Fruit fly (Drosophila melanogaster) whole organism, pupa: Measurements from ENCODE around the gene stck.

ENCODE experiments used
- CG10348 ChIP-seq: fragments of 200-800 bp; sonication (Bioruptor generic); IDR thresholded peaks from 2 replicates; pipeline ENCODE4 v1.3.6; 2022; ENCODE audit warnings: missing biosample characterization, missing genetic modification characterization
- CG12605 ChIP-seq: fragments of 200-800 bp; sonication (Bioruptor generic); IDR thresholded peaks from 2 replicates; pipeline ENCODE4 v1.3.6; 2022; ENCODE audit warnings: missing biosample characterization, missing genetic modification characterization
- CG13204 ChIP-seq: fragments of 200-800 bp; sonication (Bioruptor generic); optimal IDR thresholded peaks from 2 replicates; lab custom pipeline; 2018; ENCODE audit warnings: missing biosample characterization, mild to moderate bottlenecking, missing genetic modification characterization, moderate library complexity
- CG14655 ChIP-seq: fragments of 200-800 bp; sonication (Bioruptor generic); optimal IDR thresholded peaks from 3 replicates; lab custom pipeline; 2017; ENCODE audit warnings: mild to moderate bottlenecking, missing biosample characterization, missing genetic modification reagents, missing genetic modification characterization
- CG15710 ChIP-seq: fragments of 200-800 bp; sonication (Bioruptor generic); optimal IDR thresholded peaks from 2 replicates; lab custom pipeline; 2018; ENCODE audit warnings: missing biosample characterization, mild to moderate bottlenecking, missing genetic modification characterization, moderate library complexity
- CG17806 ChIP-seq: fragments of 200-800 bp; sonication (Bioruptor generic); optimal IDR thresholded peaks from 2 replicates; lab custom pipeline; 2018; ENCODE audit warnings: missing biosample characterization, mild to moderate bottlenecking, missing genetic modification characterization, moderate library complexity
- CG32121 ChIP-seq: fragments of 200-800 bp; sonication (Bioruptor generic); IDR thresholded peaks from 2 replicates; pipeline ENCODE4 v1.3.6; 2022; ENCODE audit warnings: missing biosample characterization, missing genetic modification characterization
- CG34367 ChIP-seq: fragments of 200-800 bp; sonication (Bioruptor generic); optimal IDR thresholded peaks from 2 replicates; lab custom pipeline; 2018; ENCODE audit warnings: missing biosample characterization, mild to moderate bottlenecking, missing genetic modification characterization
- CG4496 ChIP-seq: fragments of 200-800 bp; sonication (Bioruptor generic); IDR thresholded peaks from 3 replicates; pipeline ENCODE4 v1.3.6; 2022; ENCODE audit warnings: missing biosample characterization, missing genetic modification characterization
- CG8159 ChIP-seq: fragments of 200-800 bp; sonication (Bioruptor generic); optimal IDR thresholded peaks from 3 replicates; lab custom pipeline; 2018; ENCODE audit warnings: missing biosample characterization, mild to moderate bottlenecking, missing genetic modification characterization, moderate library complexity
- CG8301 ChIP-seq: fragments of 200-800 bp; sonication (Bioruptor generic); optimal IDR thresholded peaks from 2 replicates; lab custom pipeline; 2018; ENCODE audit warnings: missing biosample characterization, mild to moderate bottlenecking, missing genetic modification characterization
- CG9948 ChIP-seq: fragments of 200-800 bp; sonication (Bioruptor generic); optimal IDR thresholded peaks from 2 replicates; lab custom pipeline; 2018; ENCODE audit warnings: missing biosample characterization, mild to moderate bottlenecking, missing genetic modification characterization, moderate library complexity
- D1 ChIP-seq: fragments of 200-800 bp; sonication (Bioruptor generic); optimal IDR thresholded peaks from 2 replicates; lab custom pipeline; 2018; ENCODE audit warnings: missing biosample characterization, mild to moderate bottlenecking, missing genetic modification characterization, moderate library complexity
- EcR ChIP-seq: fragments of 200-800 bp; sonication (Bioruptor generic); optimal IDR thresholded peaks from 3 replicates; lab custom pipeline; 2019; ENCODE audit warnings: missing biosample characterization, missing genetic modification characterization, mild to moderate bottlenecking, moderate library complexity, missing genetic modification reagents
- Ets98B ChIP-seq: fragments of 200-800 bp; sonication (Bioruptor generic); IDR thresholded peaks from 2 replicates; pipeline ENCODE4 v1.3.6; 2022; ENCODE audit warnings: missing biosample characterization, missing genetic modification characterization
- Pif1A ChIP-seq: fragments of 200-800 bp; sonication (Bioruptor generic); optimal IDR thresholded peaks from 3 replicates; lab custom pipeline; 2016; ENCODE audit warnings: missing biosample characterization, missing genetic modification characterization
- Pif1B ChIP-seq: fragments of 200-800 bp; sonication (Bioruptor generic); optimal IDR thresholded peaks from 3 replicates; lab custom pipeline; 2016; ENCODE audit warnings: missing biosample characterization, missing genetic modification characterization
- Snoo ChIP-seq: fragments of 200-800 bp; sonication (Bioruptor generic); optimal IDR thresholded peaks from 3 replicates; lab custom pipeline; 2017; ENCODE audit warnings: missing biosample characterization, mild to moderate bottlenecking, missing genetic modification characterization, inconsistent platforms
- fd96Ca ChIP-seq: fragments of 200-800 bp; sonication (Bioruptor generic); IDR thresholded peaks from 3 replicates; pipeline ENCODE4 v1.3.6; 2022; ENCODE audit warnings: missing biosample characterization, missing genetic modification characterization
- gl ChIP-seq: fragments of 200-800 bp; sonication (Bioruptor generic); optimal IDR thresholded peaks from 2 replicates; lab custom pipeline; 2018; ENCODE audit warnings: missing biosample characterization, mild to moderate bottlenecking, missing genetic modification characterization
- rn ChIP-seq: fragments of 200-800 bp; sonication (Bioruptor generic); IDR thresholded peaks from 2 replicates; pipeline ENCODE4 v1.3.6; 2022; ENCODE audit warnings: missing biosample characterization, missing genetic modification characterization

Gene stck

dm6 chr3R:8317215-8317614, 39.6 kb upstream of the stck start, which contains the start of gene Ctr1B:
Gene Ctr1B, plus strand, starts transcription at chr3R:8317612.
- TF ChIP-seq CG8301 (tag; lab: Kevin White, UChicago) (no peak), fd96Ca (GFP tag; lab: Robert Waterston, UW) (no peak), CG13204 (GFP tag; lab: Kevin White, UChicago) (no peak), gl (tag; lab: Kevin White, UChicago) (no peak), Snoo (tag; lab: Kevin White, UChicago) (no peak), EcR (GFP tag; lab: Kevin White, UChicago) (no peak), CG17806 (no peak), Ets98B (GFP tag; lab: Robert Waterston, UW) (no peak), CG15710 (tag; lab: Kevin White, UChicago) (no peak), CG34367 (tag; lab: Kevin White, UChicago) (no peak), CG14655 (GFP tag; lab: Kevin White, UChicago) (no peak), Pif1B (GFP tag; lab: Kevin White, UChicago) (no peak), CG4496 (GFP tag; lab: Robert Waterston, UW) (no peak), D1 (no peak), CG32121 (GFP tag; lab: Robert Waterston, UW) (no peak)

dm6 chr3R:8317709-8318335, 39.0 kb upstream of the stck start:
- TF ChIP-seq CG12605 (GFP tag; lab: Robert Waterston, UW) (peak; percentile 65), Ets98B (GFP tag; lab: Robert Waterston, UW) (peak; percentile 60; the same call in 1 of the 2 replicates), CG32121 (GFP tag; lab: Robert Waterston, UW) (no peak), EcR (GFP tag; lab: Kevin White, UChicago) (no peak), CG13204 (GFP tag; lab: Kevin White, UChicago) (no peak), CG8159 (tag; lab: Kevin White, UChicago) (no peak), fd96Ca (GFP tag; lab: Robert Waterston, UW) (no peak; the same call in 2 of the 3 replicates), CG34367 (tag; lab: Kevin White, UChicago) (no peak), Pif1B (GFP tag; lab: Kevin White, UChicago) (no peak), CG4496 (GFP tag; lab: Robert Waterston, UW) (0 out of 3 replicates have a peak, but pooled peaks have one; percentile 21), rn (GFP tag; lab: Robert Waterston, UW) (no peak)

dm6 chr3R:8321447-8321846, 35.3 kb upstream of the stck start, which contains the start of gene Or85a:
Gene Or85a, plus strand, starts transcription at chr3R:8321747.
- TF ChIP-seq CG34367 (tag; lab: Kevin White, UChicago) (no peak), rn (GFP tag; lab: Robert Waterston, UW) (no peak), Pif1A (GFP tag; lab: Kevin White, UChicago) (no peak), Ets98B (GFP tag; lab: Robert Waterston, UW) (no peak), CG15710 (tag; lab: Kevin White, UChicago) (no peak), CG10348 (GFP tag; lab: Robert Waterston, UW) (no peak), CG32121 (GFP tag; lab: Robert Waterston, UW) (no peak), Pif1B (GFP tag; lab: Kevin White, UChicago) (no peak), CG14655 (GFP tag; lab: Kevin White, UChicago) (no peak), CG8301 (tag; lab: Kevin White, UChicago) (no peak), gl (tag; lab: Kevin White, UChicago) (no peak), CG13204 (GFP tag; lab: Kevin White, UChicago) (no peak), CG4496 (GFP tag; lab: Robert Waterston, UW) (no peak), fd96Ca (GFP tag; lab: Robert Waterston, UW) (no peak), CG17806 (no peak)
- TF ChIP-seq, all 21 proteins: peak for 0

- no peak for TF ChIP-seq CG12605 (GFP tag; lab: Robert Waterston, UW)
- no peak for TF ChIP-seq CG10348 (GFP tag; lab: Robert Waterston, UW)
- no peak for TF ChIP-seq D1
- TF ChIP-seq Ets98B (GFP tag; lab: Robert Waterston, UW), result no peak
- TF ChIP-seq CG17806, result no peak
- no peak for TF ChIP-seq EcR (GFP tag; lab: Kevin White, UChicago)
- no peak for TF ChIP-seq fd96Ca (GFP tag; lab: Robert Waterston, UW)
- no peak for TF ChIP-seq CG8159 (tag; lab: Kevin White, UChicago)
- TF ChIP-seq CG14655 (GFP tag; lab: Kevin White, UChicago), result no peak
Measured at dm6 chr3R:8324016-8324415, 32.8 kb upstream of the stck start, which contains the start of gene CG7443. Gene CG7443, plus strand, starts transcription at chr3R:8324316.

dm6 chr3R:8326884-8327283, 29.9 kb upstream of the stck start:
- TF ChIP-seq CG15710 (tag; lab: Kevin White, UChicago) (no peak), CG17806 (no peak), Pif1A (GFP tag; lab: Kevin White, UChicago) (no peak), CG8159 (tag; lab: Kevin White, UChicago) (no peak), EcR (GFP tag; lab: Kevin White, UChicago) (no peak), CG32121 (GFP tag; lab: Robert Waterston, UW) (no peak), CG4496 (GFP tag; lab: Robert Waterston, UW) (no peak), Snoo (tag; lab: Kevin White, UChicago) (no peak), rn (GFP tag; lab: Robert Waterston, UW) (no peak), CG12605 (GFP tag; lab: Robert Waterston, UW) (no peak), fd96Ca (GFP tag; lab: Robert Waterston, UW) (no peak), Pif1B (GFP tag; lab: Kevin White, UChicago) (no peak), CG34367 (tag; lab: Kevin White, UChicago) (no peak), CG14655 (GFP tag; lab: Kevin White, UChicago) (no peak), D1 (no peak), CG9948 (tag; lab: Kevin White, UChicago) (no peak), CG8301 (tag; lab: Kevin White, UChicago) (no peak), Ets98B (GFP tag; lab: Robert Waterston, UW) (no peak), gl (tag; lab: Kevin White, UChicago) (no peak)
